Worm (Caenorhabditis elegans) whole organism, L2 larva: Measurements from ENCODE around the gene Y46B2A.3.

ENCODE experiments used
- nhr-10 ChIP-seq: sonication (generic microtip); optimal IDR thresholded peaks from 2 replicates; lab custom pipeline; 2017; ENCODE audit warnings: missing biosample characterization, missing genetic modification characterization
- nhr-77 ChIP-seq: fragments of 150-350 bp; optimal IDR thresholded peaks from 2 replicates; lab custom pipeline; 2014; ENCODE audit warnings: missing biosample characterization, missing genetic modification characterization

DNA sequence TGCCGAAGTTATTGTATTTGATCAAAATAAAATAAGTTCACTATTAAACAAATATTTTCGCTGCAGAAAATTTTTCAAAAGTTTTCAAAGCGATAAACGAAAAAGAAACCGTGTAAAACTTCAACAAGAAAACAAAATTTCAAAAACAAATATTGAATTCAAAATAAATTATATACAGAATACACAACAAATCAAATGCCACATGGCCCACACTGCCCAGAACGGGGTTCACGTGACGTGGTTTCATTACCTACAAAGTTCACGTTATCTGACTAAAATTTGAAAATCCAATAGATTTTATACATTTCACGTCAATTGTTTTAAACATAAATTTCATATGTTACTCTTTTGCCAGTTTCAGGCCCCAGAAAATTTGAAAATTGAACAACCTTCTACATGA is 46.2 kb downstream of the Y46B2A.3 start, which contains the start of gene F46F5.7:
- TF ChIP-seq nhr-10 (tag; lab: Kevin White, UChicago): no peak
- no peak for TF ChIP-seq nhr-77 (tag; lab: Kevin White, UChicago)
